Worm (Caenorhabditis elegans) whole organism, L1 larva: ENCODE results near the gene F57F4.1.
A peak's percentile ranks its signal among the peaks of the same experiment; 100 is the strongest.

Source experiments
- C16A3.4 ChIP-seq: fragments of 150-350 bp; optimal IDR thresholded peaks from 2 replicates; lab custom pipeline; 2014; ENCODE audit warnings: missing biosample characterization, missing genetic modification characterization
- C34B4.2 ChIP-seq: sonication (generic microtip); optimal IDR thresholded peaks from 2 replicates; lab custom pipeline; 2017; ENCODE audit warnings: mild to moderate bottlenecking, missing genetic modification characterization, missing compliant biosample characterization
- F16B12.6 ChIP-seq: fragments of 150-350 bp; optimal IDR thresholded peaks from 2 replicates; lab custom pipeline; 2014; ENCODE audit warnings: missing biosample characterization, missing genetic modification characterization
- alr-1 ChIP-seq: fragments of 200-800 bp; sonication (Bioruptor generic); optimal IDR thresholded peaks from 2 replicates; lab custom pipeline; 2018; ENCODE audit warnings: borderline replicate concordance, mild to moderate bottlenecking, missing genetic modification characterization, missing compliant biosample characterization
- blmp-1 ChIP-seq: fragments of 150-350 bp; optimal IDR thresholded peaks from 2 replicates; lab custom pipeline; 2014; ENCODE audit warnings: missing biosample characterization, missing genetic modification characterization
- ceh-63 ChIP-seq: fragments of 200-800 bp; sonication (Bioruptor generic); optimal IDR thresholded peaks from 2 replicates; lab custom pipeline; 2018; ENCODE audit warnings: mild to moderate bottlenecking, missing genetic modification characterization, missing compliant biosample characterization
- ceh-82 ChIP-seq, 3 experiments: fragments of 150-350 bp in 1 of 3; sonication (generic microtip) in 2 of 3; optimal IDR thresholded peaks; 2 replicates each; lab custom pipeline; 2014 to 2017; ENCODE audit warnings: missing biosample characterization in 3 of 3, missing genetic modification characterization in 3 of 3
- ceh-88 ChIP-seq: fragments of 200-800 bp; sonication (Bioruptor generic); IDR thresholded peaks from 2 replicates; pipeline ENCODE4 v1.3.6; 2022; ENCODE audit warnings: missing genetic modification characterization, missing compliant biosample characterization
- ceh-90 ChIP-seq: sonication (generic microtip); optimal IDR thresholded peaks from 2 replicates; lab custom pipeline; 2016; ENCODE audit warnings: missing genetic modification characterization, missing compliant biosample characterization
- ces-1 ChIP-seq: fragments of 150-350 bp; optimal IDR thresholded peaks from 2 replicates; lab custom pipeline; 2014; ENCODE audit warnings: missing biosample characterization, missing genetic modification reagents, missing genetic modification characterization
- efl-1 ChIP-seq, 4 experiments: fragments of 150-350 bp; optimal IDR thresholded peaks in 3 of 4; peaks in 1 of 4; 1 replicate in 1 of 4; 2 replicates in 3 of 4; lab custom pipeline; 2014; ENCODE audit warnings: missing biosample characterization in 2 of 4, missing genetic modification characterization in 2 of 4, missing genetic modification reagents in 2 of 4
- efl-3 ChIP-seq: fragments of 200-800 bp; sonication (Bioruptor generic); optimal IDR thresholded peaks from 2 replicates; lab custom pipeline; 2018; ENCODE audit warnings: mild to moderate bottlenecking, missing genetic modification characterization, missing compliant biosample characterization
- elt-2 ChIP-seq: sonication (generic microtip); optimal IDR thresholded peaks from 2 replicates; lab custom pipeline; 2016; ENCODE audit warnings: missing genetic modification characterization, mild to moderate bottlenecking, inconsistent platforms, missing compliant biosample characterization, missing genetic modification reagents
- elt-3 ChIP-seq, 6 experiments: fragments of 150-350 bp in 1 of 6; sonication (generic microtip); optimal IDR thresholded peaks; 2 replicates each; lab custom pipeline; 2017 to 2018; ENCODE audit warnings: missing biosample characterization in 6 of 6, missing genetic modification characterization in 6 of 6, inconsistent platforms in 1 of 6
- fkh-4 ChIP-seq: sonication (generic microtip); optimal IDR thresholded peaks from 2 replicates; lab custom pipeline; 2016; ENCODE audit warnings: missing compliant biosample characterization, missing genetic modification characterization, borderline replicate concordance
- grh-1 ChIP-seq: fragments of 200-800 bp; sonication (Bioruptor generic); IDR thresholded peaks from 2 replicates; pipeline ENCODE4 v1.3.6; 2022; ENCODE audit warnings: missing genetic modification reagents, missing genetic modification characterization, missing compliant biosample characterization
- hlh-17 ChIP-seq: fragments of 200-800 bp; sonication (Bioruptor generic); optimal IDR thresholded peaks from 2 replicates; lab custom pipeline; 2018; ENCODE audit warnings: missing genetic modification characterization, mild to moderate bottlenecking, missing compliant biosample characterization, moderate library complexity, borderline replicate concordance
- lin-14 ChIP-seq: fragments of 200-800 bp; sonication (Bioruptor generic); optimal IDR thresholded peaks from 2 replicates; lab custom pipeline; 2018; ENCODE audit warnings: mild to moderate bottlenecking, missing genetic modification characterization, moderate library complexity, missing compliant biosample characterization
- lin-35 ChIP-seq, 2 experiments: fragments of 150-350 bp; optimal IDR thresholded peaks; 2 replicates each; lab custom pipeline; 2014; ENCODE audit warnings: missing biosample characterization in 2 of 2, missing genetic modification characterization in 2 of 2, missing genetic modification reagents in 2 of 2
- lsy-2 ChIP-seq, 2 experiments: fragments of 150-350 bp; optimal IDR thresholded peaks; 2 replicates each; lab custom pipeline; 2014; ENCODE audit warnings: missing biosample characterization in 2 of 2, missing genetic modification characterization in 2 of 2
- mdl-1 ChIP-seq, 2 experiments: fragments of 150-350 bp; optimal IDR thresholded peaks; 2 replicates each; lab custom pipeline; 2014 to 2017; ENCODE audit warnings: missing biosample characterization in 2 of 2, missing genetic modification characterization in 2 of 2, inconsistent platforms in 1 of 2
- mef-2 ChIP-seq: fragments of 150-350 bp; optimal IDR thresholded peaks from 2 replicates; lab custom pipeline; 2014; ENCODE audit warnings: missing biosample characterization, missing genetic modification characterization
- nhr-71 ChIP-seq: sonication (generic microtip); optimal IDR thresholded peaks from 2 replicates; lab custom pipeline; 2016; ENCODE audit warnings: mild to moderate bottlenecking, missing genetic modification characterization, moderate library complexity, missing compliant biosample characterization
- nhr-84 ChIP-seq: sonication (generic microtip); optimal IDR thresholded peaks from 2 replicates; lab custom pipeline; 2017; ENCODE audit warnings: missing biosample characterization, missing genetic modification characterization
- nhr-85 ChIP-seq: sonication (generic microtip); peaks from one replicate; lab custom pipeline; 2016; ENCODE audit warnings: missing genetic modification characterization, inconsistent platforms, missing compliant biosample characterization
- nhr-90 ChIP-seq: sonication (generic microtip); optimal IDR thresholded peaks from 2 replicates; lab custom pipeline; 2016; ENCODE audit warnings: mild to moderate bottlenecking, missing genetic modification characterization, missing compliant biosample characterization; ENCODE audit not compliant: poor library complexity
- pag-3 ChIP-seq: sonication (generic microtip); optimal IDR thresholded peaks from 2 replicates; lab custom pipeline; 2017; ENCODE audit warnings: missing genetic modification characterization, mild to moderate bottlenecking, missing compliant biosample characterization, antibody characterized with exemption, borderline replicate concordance; ENCODE audit not compliant: insufficient read depth
- rnt-1 ChIP-seq: sonication (generic microtip); optimal IDR thresholded peaks from 2 replicates; lab custom pipeline; 2016; ENCODE audit warnings: mild to moderate bottlenecking, missing genetic modification characterization, moderate library complexity, missing compliant biosample characterization
- snpc-4 ChIP-seq: fragments of 150-350 bp; optimal IDR thresholded peaks from 2 replicates; lab custom pipeline; 2014; ENCODE audit warnings: missing biosample characterization, missing genetic modification characterization
- snu-23 ChIP-seq: sonication (generic microtip); optimal IDR thresholded peaks from 2 replicates; lab custom pipeline; 2016; ENCODE audit warnings: missing genetic modification characterization, missing compliant biosample characterization
- sox-4 ChIP-seq: sonication (generic microtip); optimal IDR thresholded peaks from 2 replicates; lab custom pipeline; 2016; ENCODE audit warnings: missing genetic modification characterization, missing compliant biosample characterization
- sup-37 ChIP-seq: fragments of 200-800 bp; sonication (Bioruptor generic); optimal IDR thresholded peaks from 2 replicates; lab custom pipeline; 2018; ENCODE audit warnings: mild to moderate bottlenecking, missing genetic modification characterization, missing compliant biosample characterization
- swsn-7 ChIP-seq: sonication (generic microtip); optimal IDR thresholded peaks from 2 replicates; lab custom pipeline; 2016; ENCODE audit warnings: missing genetic modification characterization, missing compliant biosample characterization
- unc-86 ChIP-seq: sonication (generic microtip); optimal IDR thresholded peaks from 2 replicates; lab custom pipeline; 2016; ENCODE audit warnings: missing genetic modification characterization, missing compliant biosample characterization
- zip-4 ChIP-seq: fragments of 200-800 bp; sonication (Bioruptor generic); optimal IDR thresholded peaks from 2 replicates; lab custom pipeline; 2018; ENCODE audit warnings: mild to moderate bottlenecking, missing genetic modification characterization, moderate library complexity, missing compliant biosample characterization

Gene F57F4.1

ce11 chrV:6354202-6354601 lies 36.1 kb upstream of the F57F4.1 start:
- TF ChIP-seq nhr-90: no peak
- peak; percentile 100 for TF ChIP-seq blmp-1 (tag; lab: Kevin White, UChicago)
- no peak for TF ChIP-seq hlh-17
- TF ChIP-seq, all 84 proteins: peak for 1

DNA sequence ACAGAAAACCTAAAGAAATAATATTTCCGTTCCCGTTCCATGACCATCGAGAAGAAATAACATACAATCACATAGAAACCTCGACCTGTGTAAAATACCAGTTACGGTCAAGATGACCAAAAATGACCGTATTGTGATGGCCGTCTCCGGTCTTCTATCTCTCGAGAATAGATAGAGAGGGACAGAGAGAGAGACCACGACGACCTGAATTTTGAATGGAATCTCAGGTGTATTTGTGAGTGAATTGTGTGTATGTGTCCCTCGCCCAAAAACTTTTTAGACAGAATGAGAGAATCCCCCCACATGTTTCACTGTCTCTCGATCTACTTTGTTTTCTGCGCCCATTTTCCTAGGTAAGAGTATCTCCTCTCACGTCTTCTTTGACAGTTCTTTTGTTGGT lies 35.5 kb upstream of the F57F4.1 start:
- TF ChIP-seq unc-86 (no peak), fkh-4 (tag; lab: Kevin White, UChicago) (no peak), C34B4.2 (tag; lab: Kevin White, UChicago) (no peak), hlh-17 (no peak), lin-14 (peak; percentile 52), snpc-4 (tag; lab: Kevin White, UChicago) (no peak), ces-1 (GFP tag; lab: Kevin White, UChicago) (no peak), lin-35 (GFP tag; optimal IDR thresholded peaks at IDR 0.05; lab: Kevin White, UChicago) (peak in 1 of 2 experiments; percentile 19), grh-1 (no peak), mdl-1 (tag; optimal IDR thresholded peaks at IDR 0.05; lab: Kevin White, UChicago) (no peak), nhr-85 (tag; lab: Kevin White, UChicago) (peak; percentile 72), swsn-7 (tag; lab: Kevin White, UChicago) (no peak), efl-1 (optimal IDR thresholded peaks at IDR 0.05; lab: Kevin White, UChicago) (no peak), efl-1 (GFP tag; optimal IDR thresholded peaks at IDR 0.05 in 1 of 2; lab: Kevin White, UChicago) (peak in 1 of 2 experiments; percentile 90), snu-23 (GFP tag; lab: Kevin White, UChicago) (peak; percentile 8), blmp-1 (tag; lab: Kevin White, UChicago) (peak; percentile 68), elt-3 (tag; optimal IDR thresholded peaks at IDR 0.05; lab: Kevin White, UChicago) (peak in 1 of 6 experiments; percentile 15)

ce11 chrV:6355412-6355811 lies 34.9 kb upstream of the F57F4.1 start:
- TF ChIP-seq F16B12.6 (tag; lab: Kevin White, UChicago): no peak
- TF ChIP-seq mef-2: no peak
- no peak for TF ChIP-seq ceh-90
- TF ChIP-seq pag-3: no peak
- no peak for TF ChIP-seq sox-4 (tag; lab: Kevin White, UChicago)
- TF ChIP-seq nhr-71: no peak
- TF ChIP-seq efl-3 (GFP tag; lab: Kevin White, UChicago): no peak
- no peak for TF ChIP-seq ceh-63 (GFP tag; lab: Kevin White, UChicago)
- TF ChIP-seq ceh-88 (GFP tag; lab: Robert Waterston, UW): no peak
- TF ChIP-seq rnt-1 (tag; lab: Kevin White, UChicago): no peak
- no peak for TF ChIP-seq nhr-84
- TF ChIP-seq C16A3.4 (tag; lab: Kevin White, UChicago): no peak
- TF ChIP-seq swsn-7 (tag; lab: Kevin White, UChicago): no peak
- TF ChIP-seq ceh-82 (tag; optimal IDR thresholded peaks at IDR 0.05; lab: Kevin White, UChicago): no peak
- TF ChIP-seq sup-37 (GFP tag; lab: Kevin White, UChicago): no peak
- TF ChIP-seq lsy-2 (tag; optimal IDR thresholded peaks at IDR 0.05; lab: Kevin White, UChicago): no peak

ce11 chrV:6355975-6356441 lies 34.3 kb upstream of the F57F4.1 start, which contains the start of gene bcl-11:
bcl-11 (plus strand) TSS chrV:6356025.
- TF ChIP-seq F16B12.6 (tag; lab: Kevin White, UChicago) (no peak), elt-3 (tag; optimal IDR thresholded peaks at IDR 0.05; lab: Kevin White, UChicago) (no peak), zip-4 (GFP tag; lab: Kevin White, UChicago) (no peak), alr-1 (tag; lab: Kevin White, UChicago) (no peak), elt-2 (tag; lab: Kevin White, UChicago) (peak; percentile 81), lin-14 (peak; percentile 16)
- TF ChIP-seq, all 84 proteins: peak for 2
